Fruit fly (Drosophila melanogaster) whole organism, wandering third instar larva: ENCODE results near the gene ago.

ENCODE experiments used
- Abd-B ChIP-seq: fragments of >200 bp; optimal IDR thresholded peaks from 2 replicates; lab custom pipeline; 2017; ENCODE audit warnings: missing biosample characterization, missing genetic modification characterization
- CG32264 ChIP-seq: fragments of 200-800 bp; sonication (Bioruptor generic); optimal IDR thresholded peaks from 2 replicates; lab custom pipeline; 2016; ENCODE audit warnings: missing biosample characterization, missing genetic modification characterization
- CrebA ChIP-seq: fragments of 200-800 bp; sonication (Bioruptor generic); optimal IDR thresholded peaks from 2 replicates; lab custom pipeline; 2016; ENCODE audit warnings: missing biosample characterization, mild to moderate bottlenecking, missing genetic modification characterization, borderline replicate concordance
- Dif ChIP-seq: fragments of 200-275, 200-300 bp; sonication (Bioruptor generic); optimal IDR thresholded peaks from 2 replicates; lab custom pipeline; 2018; ENCODE audit warnings: missing biosample characterization, missing genetic modification characterization; ENCODE audit not compliant: partially characterized antibody
- HLH106 ChIP-seq: fragments of 200-800 bp; optimal IDR thresholded peaks from 3 replicates; lab custom pipeline; 2019; ENCODE audit warnings: missing biosample characterization, mild to moderate bottlenecking, missing genetic modification characterization, moderate library complexity
- Hnf4 ChIP-seq: fragments of 200-800 bp; sonication (Bioruptor generic); optimal IDR thresholded peaks from 2 replicates; lab custom pipeline; 2016; ENCODE audit warnings: missing biosample characterization, mild to moderate bottlenecking, missing genetic modification characterization
- Hr78 ChIP-seq: fragments of >200 bp; optimal IDR thresholded peaks from 2 replicates; lab custom pipeline; 2017; ENCODE audit warnings: missing biosample characterization, missing genetic modification characterization
- Jra ChIP-seq: sonication (Bioruptor generic); optimal IDR thresholded peaks from 2 replicates; lab custom pipeline; 2016; ENCODE audit warnings: missing biosample characterization, missing genetic modification characterization
- Mio ChIP-seq: sonication (Bioruptor generic); optimal IDR thresholded peaks from 2 replicates; lab custom pipeline; 2016; ENCODE audit warnings: missing biosample characterization, missing genetic modification characterization
- N ChIP-seq: fragments of >200 bp; optimal IDR thresholded peaks from 2 replicates; lab custom pipeline; 2018; ENCODE audit warnings: missing biosample characterization, missing external identifiers, missing genetic modification characterization
- OdsH ChIP-seq: fragments of 200-800 bp; sonication (Bioruptor generic); optimal IDR thresholded peaks from 2 replicates; lab custom pipeline; 2016; ENCODE audit warnings: missing biosample characterization, mild to moderate bottlenecking, missing genetic modification characterization
- Rel ChIP-seq, 2 experiments: fragments of 200-800 bp; sonication (Bioruptor generic) in 1 of 2; optimal IDR thresholded peaks; 2 replicates in 1 of 2; 3 replicates in 1 of 2; lab custom pipeline; 2016 to 2019; ENCODE audit warnings: mild to moderate bottlenecking in 2 of 2, missing biosample characterization in 2 of 2, missing genetic modification characterization in 2 of 2, moderate library complexity in 1 of 2
- Sp1 ChIP-seq: fragments of 200-800 bp; sonication (Bioruptor generic); optimal IDR thresholded peaks from 3 replicates; lab custom pipeline; 2019; ENCODE audit warnings: missing biosample characterization, mild to moderate bottlenecking, missing genetic modification characterization, moderate library complexity
- Vsx2 ChIP-seq: fragments of 200-300, 225-300 bp; sonication (Bioruptor generic); optimal IDR thresholded peaks from 2 replicates; lab custom pipeline; 2018; ENCODE audit warnings: missing biosample characterization, missing genetic modification characterization; ENCODE audit not compliant: partially characterized antibody
- brk ChIP-seq: fragments of 200-800 bp; sonication (Bioruptor generic); optimal IDR thresholded peaks from 2 replicates; lab custom pipeline; 2016; ENCODE audit warnings: missing biosample characterization, mild to moderate bottlenecking, missing genetic modification characterization
- dl ChIP-seq, 2 experiments: fragments of 175-275, 200-275 bp in 1 of 2; fragments of 200-275 bp in 1 of 2; sonication (Bioruptor generic); optimal IDR thresholded peaks; lab custom pipeline; 2018; ENCODE audit warnings: mild to moderate bottlenecking in 2 of 2, missing biosample characterization in 2 of 2, missing genetic modification characterization in 2 of 2, moderate library complexity in 2 of 2; ENCODE audit not compliant: partially characterized antibody in 2 of 2, insufficient read depth in 1 of 2
- dmrt93B ChIP-seq: fragments of 200-800 bp; sonication (Bioruptor generic); optimal IDR thresholded peaks from 2 replicates; lab custom pipeline; 2018; ENCODE audit warnings: missing biosample characterization, mild to moderate bottlenecking, missing genetic modification characterization
- dsf ChIP-seq: sonication (Bioruptor generic); optimal IDR thresholded peaks from 2 replicates; lab custom pipeline; 2016; ENCODE audit warnings: missing biosample characterization, missing genetic modification characterization, borderline replicate concordance
- ey ChIP-seq: fragments of 200-800 bp; sonication (Bioruptor generic); optimal IDR thresholded peaks from 2 replicates; lab custom pipeline; 2016; ENCODE audit warnings: missing biosample characterization, missing genetic modification characterization
- foxo ChIP-seq, 2 experiments: fragments of 200-800 bp; sonication (Bioruptor generic); optimal IDR thresholded peaks; 2 replicates in 1 of 2; 3 replicates in 1 of 2; lab custom pipeline; 2016 to 2017; ENCODE audit warnings: missing biosample characterization in 2 of 2, missing genetic modification characterization in 2 of 2
- fru ChIP-seq: fragments of 200-800 bp; sonication (Bioruptor generic); optimal IDR thresholded peaks from 3 replicates; lab custom pipeline; 2016; ENCODE audit warnings: missing biosample characterization, mild to moderate bottlenecking, missing genetic modification characterization
- h ChIP-seq: fragments of 200-800 bp; sonication (Bioruptor generic); optimal IDR thresholded peaks from 3 replicates; lab custom pipeline; 2016; ENCODE audit warnings: missing biosample characterization, mild to moderate bottlenecking, missing genetic modification characterization
- jim ChIP-seq: fragments of 175-275, 200-325 bp; sonication (Bioruptor generic); optimal IDR thresholded peaks from 2 replicates; lab custom pipeline; 2016; ENCODE audit warnings: missing biosample characterization, mild to moderate bottlenecking, missing genetic modification characterization
- lola ChIP-seq: fragments of >200 bp; optimal IDR thresholded peaks from 2 replicates; lab custom pipeline; 2017; ENCODE audit warnings: missing biosample characterization, missing genetic modification characterization
- pan ChIP-seq: fragments of >200 bp; optimal IDR thresholded peaks from 2 replicates; lab custom pipeline; 2017
- rgr ChIP-seq: fragments of 200-800 bp; sonication (Bioruptor generic); optimal IDR thresholded peaks from 3 replicates; lab custom pipeline; 2016; ENCODE audit warnings: missing biosample characterization, mild to moderate bottlenecking, missing genetic modification characterization
- sv ChIP-seq: fragments of 200-800 bp; sonication (Bioruptor generic); optimal IDR thresholded peaks from 3 replicates; lab custom pipeline; 2016; ENCODE audit warnings: missing biosample characterization, missing genetic modification characterization
- tai ChIP-seq: sonication (Bioruptor generic); optimal IDR thresholded peaks from 2 replicates; lab custom pipeline; 2016; ENCODE audit warnings: missing biosample characterization, missing genetic modification characterization
- woc ChIP-seq: sonication (Bioruptor generic); optimal IDR thresholded peaks from 2 replicates; lab custom pipeline; 2016; ENCODE audit warnings: missing biosample characterization, mild to moderate bottlenecking, missing genetic modification characterization

The ago gene

DNA sequence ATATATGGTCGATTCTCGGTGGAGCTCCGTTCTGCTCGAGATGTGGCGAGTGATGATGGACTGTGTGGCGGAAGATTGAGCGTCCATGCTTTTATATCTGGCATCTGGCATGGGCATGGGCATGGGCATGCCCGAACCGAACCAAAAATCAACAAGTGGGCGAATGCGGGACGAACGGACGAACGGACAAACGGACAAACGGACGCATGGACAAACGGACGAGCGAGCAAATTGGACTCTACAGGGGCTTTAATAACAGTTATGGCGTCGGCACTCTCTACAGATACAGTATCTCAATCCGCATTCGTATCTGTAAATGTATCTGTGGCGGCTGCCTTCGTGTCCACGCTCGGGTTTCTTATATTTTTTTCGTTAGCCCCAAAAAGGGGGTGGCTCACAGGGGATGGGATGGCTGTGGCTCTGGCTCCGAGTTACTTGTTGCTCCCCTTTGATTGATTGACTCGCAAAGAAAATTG is 18.0 kb downstream of the ago start, which contains the start of gene ImpL2:
ImpL2 (minus strand) TSS at position 51 of the 476 bp plus-strand sequence.
- TF ChIP-seq lola (GFP tag; lab: Kevin White, UChicago) (no peak), Mio (GFP tag; lab: Kevin White, UChicago) (no peak), ey (GFP tag; lab: Kevin White, UChicago) (no peak), fru (GFP tag; lab: Kevin White, UChicago) (no peak), jim (GFP tag; lab: Kevin White, UChicago) (no peak), tai (GFP tag; lab: Kevin White, UChicago) (no peak), Hr78 (GFP tag; lab: Kevin White, UChicago) (no peak), Jra (GFP tag; lab: Kevin White, UChicago) (no peak), rgr (GFP tag; lab: Kevin White, UChicago) (no peak), Dif (GFP tag; lab: Kevin White, UChicago) (no peak), pan (lab: Kevin White, UChicago) (no peak), h (no peak), sv (GFP tag; lab: Kevin White, UChicago) (no peak), foxo (GFP tag; optimal IDR thresholded peaks at IDR 0.05; lab: Kevin White, UChicago) (no peak), HLH106 (tag; lab: Kevin White, UChicago) (no peak), woc (no peak), Sp1 (no peak)

DNA sequence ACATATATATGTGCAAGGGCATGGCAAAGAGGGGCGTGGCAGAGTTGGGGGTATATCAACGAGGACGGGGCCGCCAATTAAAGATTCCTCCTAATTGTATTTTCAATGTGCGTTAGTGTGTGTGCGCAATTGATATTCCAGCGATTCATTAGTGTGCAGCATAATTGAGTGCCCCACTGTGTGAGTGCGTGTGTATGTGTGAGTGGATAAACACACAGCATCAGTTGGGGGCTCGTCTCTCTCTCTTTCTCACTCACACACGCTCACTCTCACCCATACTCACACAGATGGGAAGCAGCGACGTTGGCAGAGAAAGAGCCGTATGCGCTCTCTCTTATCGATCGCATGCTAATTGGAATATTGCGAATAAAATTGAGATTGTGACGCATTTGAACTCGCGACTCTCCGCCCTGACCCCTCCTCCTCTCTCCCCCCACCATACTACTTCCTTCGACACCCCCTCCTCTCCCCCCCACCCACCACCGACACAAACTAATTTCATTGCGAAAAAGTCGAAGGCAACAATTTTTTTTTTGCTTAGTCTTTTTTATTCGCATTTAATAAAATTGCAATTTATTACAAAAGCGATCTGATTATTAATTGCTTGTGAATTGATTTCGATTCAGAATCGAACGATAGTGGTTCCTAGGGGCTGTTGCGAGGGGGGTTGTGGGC is 20.4 kb downstream of the ago start:
- TF ChIP-seq OdsH (GFP tag; lab: Kevin White, UChicago) (no peak), Hr78 (GFP tag; lab: Kevin White, UChicago) (no peak), dmrt93B (GFP tag; lab: Kevin White, UChicago) (no peak), CrebA (GFP tag; lab: Kevin White, UChicago) (no peak), Abd-B (GFP tag; lab: Kevin White, UChicago) (no peak), jim (GFP tag; lab: Kevin White, UChicago) (no peak), dl (GFP tag; optimal IDR thresholded peaks at IDR 0.05; lab: Kevin White, UChicago; ENCODE audit: insufficient read depth in 1 of 2, partially characterized antibody in 2 of 2) (peak in 1 of 2 experiments; percentile 21), CG32264 (GFP tag; lab: Kevin White, UChicago) (no peak), Rel (GFP tag; optimal IDR thresholded peaks at IDR 0.05; lab: Kevin White, UChicago) (no peak), Rel (tag; optimal IDR thresholded peaks at IDR 0.05; lab: Kevin White, UChicago) (peak; percentile 2), N (GFP tag; lab: Kevin White, UChicago) (peak; percentile 64), Dif (GFP tag; lab: Kevin White, UChicago) (peak; percentile 38), Sp1 (no peak), Vsx2 (GFP tag; lab: Kevin White, UChicago) (peak; percentile 11), Hnf4 (GFP tag; lab: Kevin White, UChicago) (no peak), ey (GFP tag; lab: Kevin White, UChicago) (no peak), dsf (no peak)

DNA sequence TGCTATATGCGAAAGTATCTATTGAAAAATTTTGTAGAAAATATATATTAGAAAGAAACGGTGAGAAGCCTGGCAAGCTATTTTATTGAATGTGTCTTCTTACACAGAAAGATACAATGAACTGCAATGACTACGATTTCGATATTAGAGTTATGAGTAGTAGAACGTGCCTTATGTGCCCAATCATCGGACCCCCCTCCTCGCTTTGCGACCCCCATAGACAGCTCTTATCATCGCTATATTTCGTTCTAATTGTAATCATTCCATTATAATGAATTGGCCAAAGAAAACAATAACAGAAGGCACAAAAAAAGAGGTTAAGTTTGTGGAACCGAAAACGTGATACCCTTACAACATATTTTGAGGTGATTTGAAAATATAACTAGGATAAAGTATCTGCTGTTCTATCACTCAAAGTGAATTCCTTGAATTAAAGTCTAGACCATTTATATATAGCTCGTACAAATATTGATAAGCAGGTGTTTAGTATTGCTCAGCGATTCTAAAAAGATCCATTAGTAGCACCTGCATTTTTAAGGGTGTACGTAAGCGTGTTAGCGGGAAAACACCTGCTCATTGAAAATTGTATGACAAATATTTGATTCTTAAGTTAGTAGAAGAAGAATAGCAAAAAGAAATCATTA is 21.3 kb downstream of the ago start:
- peak; percentile 15 for TF ChIP-seq ey (GFP tag; lab: Kevin White, UChicago)
- TF ChIP-seq Vsx2 (GFP tag; lab: Kevin White, UChicago) = no peak
- peak; percentile 43 for TF ChIP-seq h
- TF ChIP-seq fru (GFP tag; lab: Kevin White, UChicago) = peak; percentile 23

DNA sequence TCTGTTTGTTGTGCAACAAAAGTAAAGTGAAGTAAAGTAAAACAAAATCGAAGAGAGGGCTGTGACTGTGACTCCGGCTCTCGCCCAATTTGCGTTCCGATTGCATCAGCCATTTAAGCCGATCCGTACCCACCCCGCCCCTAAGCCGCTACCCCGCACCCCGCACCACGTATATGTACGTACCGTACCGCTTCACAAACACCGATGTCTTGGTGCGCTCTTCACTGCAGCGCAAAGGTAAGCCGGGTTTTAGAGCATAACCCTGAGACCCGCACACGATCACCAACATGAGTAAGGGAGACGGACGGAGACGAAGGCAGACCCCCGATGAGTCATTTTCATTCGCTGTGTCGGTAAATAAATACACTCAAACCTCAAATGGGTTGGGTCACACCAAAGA is 21.9 kb downstream of the ago start:
- peak; percentile 14 for TF ChIP-seq Jra (GFP tag; lab: Kevin White, UChicago)
- no peak for TF ChIP-seq brk (GFP tag; lab: Kevin White, UChicago)
